Fruit fly (Drosophila melanogaster): ENCODE measurements around the gene CG14400.

- TF ChIP-seq Dll (optimal IDR thresholded peaks at IDR 0.05) = no peak
- TF ChIP-seq psq (optimal IDR thresholded peaks at IDR 0.05) = no peak
Observed at dm6 chr2L:20829755-20830396, 27.8 kb downstream of the CG14400 start.

Measured in whole organism.